Fruit fly (Drosophila melanogaster) whole organism: ENCODE measurements around the gene Rb97D.

Source experiments
- CG8478 ChIP-seq: fragments of >200 bp; optimal IDR thresholded peaks from 2 replicates; lab custom pipeline; 2018; ENCODE audit warnings: inconsistent platforms
- EcR ChIP-seq, 2 experiments: fragments of >200 bp; optimal IDR thresholded peaks; 2 replicates each; lab custom pipeline; 2017; ENCODE audit warnings: missing biosample characterization in 2 of 2, missing genetic modification characterization in 2 of 2, missing genetic modification reagents in 2 of 2
- psq ChIP-seq: fragments of >200 bp; optimal IDR thresholded peaks from 2 replicates; lab custom pipeline; 2017
- usp ChIP-seq: fragments of >200 bp; optimal IDR thresholded peaks from 2 replicates; lab custom pipeline; 2017; ENCODE audit warnings: missing biosample characterization, missing genetic modification characterization, mixed read lengths

dm6 chr3R:26906034-26906433, 30.5 kb upstream of the Rb97D start:
- TF ChIP-seq usp (GFP tag; lab: Kevin White, UChicago) = no peak
- no peak for TF ChIP-seq CG8478 (lab: Kevin White, UChicago)
- no peak for TF ChIP-seq psq (lab: Kevin White, UChicago)
- no peak for TF ChIP-seq EcR (GFP tag; optimal IDR thresholded peaks at IDR 0.05; lab: Kevin White, UChicago)
